Worm (Caenorhabditis elegans) whole organism, L2 larva: ENCODE results near the gene col-127.

Experiments used
- C34F6.9 ChIP-seq: fragments of 150-350 bp; optimal IDR thresholded peaks from 2 replicates; lab custom pipeline; 2014; ENCODE audit warnings: missing biosample characterization, missing genetic modification characterization
- F13H6.1 ChIP-seq: sonication (generic microtip); optimal IDR thresholded peaks from 2 replicates; lab custom pipeline; 2016; ENCODE audit warnings: missing genetic modification characterization, missing compliant biosample characterization
- R02D3.7 ChIP-seq: fragments of 150-350 bp; optimal IDR thresholded peaks from 2 replicates; lab custom pipeline; 2014; ENCODE audit warnings: missing biosample characterization, missing genetic modification characterization
- Y55F3AM.14 ChIP-seq: fragments of 200-800 bp; sonication (Bioruptor generic); optimal IDR thresholded peaks from 2 replicates; lab custom pipeline; 2018; ENCODE audit warnings: mild to moderate bottlenecking, missing genetic modification characterization, missing compliant biosample characterization
- ZK546.5 ChIP-seq: sonication (generic microtip); optimal IDR thresholded peaks from 2 replicates; lab custom pipeline; 2017; ENCODE audit warnings: missing biosample characterization, missing genetic modification characterization
- alr-1 ChIP-seq: fragments of 150-350 bp; optimal IDR thresholded peaks from 2 replicates; lab custom pipeline; 2014; ENCODE audit warnings: missing biosample characterization, missing genetic modification characterization
- aly-2 ChIP-seq: fragments of 150-350 bp; optimal IDR thresholded peaks from 2 replicates; lab custom pipeline; 2014; ENCODE audit warnings: missing biosample characterization, missing genetic modification characterization
- ama-1 ChIP-seq: fragments of 150-350 bp; optimal IDR thresholded peaks from 2 replicates; lab custom pipeline; 2018; ENCODE audit warnings: inconsistent platforms
- ceh-82 ChIP-seq: fragments of 150-350 bp; optimal IDR thresholded peaks from 2 replicates; lab custom pipeline; 2014; ENCODE audit warnings: missing biosample characterization, missing genetic modification characterization
- crh-2 ChIP-seq: sonication (generic microtip); optimal IDR thresholded peaks from 2 replicates; lab custom pipeline; 2017; ENCODE audit warnings: missing biosample characterization, missing genetic modification characterization
- dmd-4 ChIP-seq: sonication (generic microtip); optimal IDR thresholded peaks from 2 replicates; lab custom pipeline; 2017; ENCODE audit warnings: missing biosample characterization, missing genetic modification characterization
- egl-27 ChIP-seq: sonication (generic microtip); optimal IDR thresholded peaks from 3 replicates; lab custom pipeline; 2017; ENCODE audit warnings: missing biosample characterization, missing genetic modification reagents, missing genetic modification characterization
- elt-1 ChIP-seq: fragments of 150-350 bp; optimal IDR thresholded peaks from 2 replicates; lab custom pipeline; 2014; ENCODE audit warnings: missing biosample characterization, missing genetic modification characterization
- fos-1 ChIP-seq: fragments of 150-350 bp; optimal IDR thresholded peaks from 2 replicates; lab custom pipeline; 2014; ENCODE audit warnings: missing biosample characterization, missing genetic modification characterization
- lin-11 ChIP-seq: fragments of 150-350 bp; sonication (generic microtip); optimal IDR thresholded peaks from 2 replicates; lab custom pipeline; 2014; ENCODE audit warnings: missing biosample characterization, missing genetic modification characterization, inconsistent platforms, mixed read lengths
- lin-13 ChIP-seq: fragments of 150-350 bp; optimal IDR thresholded peaks from 2 replicates; lab custom pipeline; 2014; ENCODE audit warnings: missing biosample characterization, missing genetic modification reagents, missing genetic modification characterization
- lin-39 ChIP-seq: fragments of 150-350 bp; optimal IDR thresholded peaks from 2 replicates; lab custom pipeline; 2014; ENCODE audit warnings: missing biosample characterization, missing genetic modification reagents, missing genetic modification characterization
- lsy-2 ChIP-seq, 2 experiments: fragments of 150-350 bp in 1 of 2; sonication (generic microtip) in 1 of 2; optimal IDR thresholded peaks; 2 replicates each; lab custom pipeline; 2014 to 2017; ENCODE audit warnings: missing biosample characterization in 2 of 2, missing genetic modification characterization in 2 of 2
- mab-5 ChIP-seq: fragments of 150-350 bp; optimal IDR thresholded peaks from 2 replicates; lab custom pipeline; 2014; ENCODE audit warnings: missing biosample characterization, missing genetic modification characterization
- mbf-1 ChIP-seq: sonication (generic microtip); optimal IDR thresholded peaks from 2 replicates; lab custom pipeline; 2017; ENCODE audit warnings: missing biosample characterization, missing genetic modification characterization
- mdl-1 ChIP-seq, 2 experiments: fragments of 150-350 bp in 1 of 2; sonication (generic microtip) in 1 of 2; optimal IDR thresholded peaks; 2 replicates each; lab custom pipeline; 2017; ENCODE audit warnings: missing biosample characterization in 2 of 2, missing genetic modification characterization in 2 of 2
- nhr-12 ChIP-seq: fragments of 150-350 bp; optimal IDR thresholded peaks from 2 replicates; lab custom pipeline; 2014; ENCODE audit warnings: missing biosample characterization, missing genetic modification characterization
- nhr-129 ChIP-seq: fragments of 150-350 bp; optimal IDR thresholded peaks from 2 replicates; lab custom pipeline; 2014; ENCODE audit warnings: missing biosample characterization, missing genetic modification characterization
- nhr-23 ChIP-seq: fragments of 150-350 bp; optimal IDR thresholded peaks from 2 replicates; lab custom pipeline; 2014; ENCODE audit warnings: missing biosample characterization, missing genetic modification reagents, missing genetic modification characterization
- nhr-237 ChIP-seq: fragments of 150-350 bp; optimal IDR thresholded peaks from 2 replicates; lab custom pipeline; 2014; ENCODE audit warnings: missing biosample characterization, missing genetic modification characterization
- nhr-25 ChIP-seq: fragments of 150-350 bp; sonication (generic microtip); optimal IDR thresholded peaks from 3 replicates; lab custom pipeline; 2014; ENCODE audit warnings: missing biosample characterization, missing genetic modification characterization
- nhr-6 ChIP-seq: fragments of 150-350 bp; optimal IDR thresholded peaks from 2 replicates; lab custom pipeline; 2014; ENCODE audit warnings: missing biosample characterization, missing genetic modification characterization
- nhr-77 ChIP-seq: fragments of 150-350 bp; optimal IDR thresholded peaks from 2 replicates; lab custom pipeline; 2014; ENCODE audit warnings: missing biosample characterization, missing genetic modification characterization
- peb-1 ChIP-seq: fragments of 150-350 bp; optimal IDR thresholded peaks from 2 replicates; lab custom pipeline; 2014; ENCODE audit warnings: missing biosample characterization, missing genetic modification characterization
- sem-4 ChIP-seq: fragments of 150-350 bp; optimal IDR thresholded peaks from 2 replicates; lab custom pipeline; 2014; ENCODE audit warnings: missing biosample characterization, missing genetic modification reagents, missing genetic modification characterization
- skn-1 ChIP-seq: sonication (generic microtip); optimal IDR thresholded peaks from 2 replicates; lab custom pipeline; 2017; ENCODE audit warnings: missing biosample characterization, missing genetic modification characterization
- sma-9 ChIP-seq, 2 experiments: fragments of 150-350 bp in 1 of 2; sonication (generic microtip) in 1 of 2; optimal IDR thresholded peaks; 2 replicates each; lab custom pipeline; 2014 to 2016; ENCODE audit warnings: missing genetic modification characterization in 2 of 2, mild to moderate bottlenecking in 1 of 2, missing biosample characterization in 1 of 2, missing compliant biosample characterization in 1 of 2, missing genetic modification reagents in 1 of 2, moderate library complexity in 1 of 2
- snpc-4 ChIP-seq: fragments of 150-350 bp; optimal IDR thresholded peaks from 2 replicates; lab custom pipeline; 2014; ENCODE audit warnings: missing biosample characterization, missing genetic modification characterization
- unc-39 ChIP-seq: fragments of 150-350 bp; optimal IDR thresholded peaks from 2 replicates; lab custom pipeline; 2014; ENCODE audit warnings: missing biosample characterization, missing genetic modification characterization
- unc-55 ChIP-seq: fragments of 150-350 bp; sonication (generic microtip); optimal IDR thresholded peaks from 3 replicates; lab custom pipeline; 2014; ENCODE audit warnings: missing biosample characterization, missing genetic modification reagents, missing genetic modification characterization
- zag-1 ChIP-seq: fragments of 150-350 bp; optimal IDR thresholded peaks from 2 replicates; lab custom pipeline; 2014; ENCODE audit warnings: missing biosample characterization, missing genetic modification characterization
- ztf-11 ChIP-seq: sonication (generic microtip); optimal IDR thresholded peaks from 2 replicates; lab custom pipeline; 2017; ENCODE audit warnings: missing biosample characterization, missing genetic modification characterization
- ztf-4 ChIP-seq: fragments of 150-350 bp; optimal IDR thresholded peaks from 2 replicates; lab custom pipeline; 2014; ENCODE audit warnings: missing biosample characterization, missing genetic modification characterization

The col-127 gene

DNA sequence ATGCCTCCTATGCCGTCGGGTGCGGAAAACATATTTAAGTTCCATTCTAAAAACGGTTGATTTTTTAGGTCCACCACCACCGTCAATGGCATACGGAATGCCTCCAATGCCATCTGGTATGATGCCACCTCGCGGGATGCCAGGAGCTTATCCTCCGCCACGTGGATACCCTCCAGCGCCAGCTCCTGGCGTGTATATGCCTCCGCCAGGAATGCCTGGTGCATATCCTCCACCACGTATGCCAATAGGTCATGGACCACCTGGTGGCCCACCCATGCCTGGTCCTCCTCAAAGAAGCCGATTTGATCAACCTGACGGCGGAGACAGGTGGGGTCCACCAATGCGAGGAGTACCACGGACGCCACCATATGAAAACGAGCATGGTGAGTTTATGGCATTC is 45.5 kb upstream of the col-127 start:
- no peak for TF ChIP-seq sem-4 (tag; lab: Kevin White, UChicago)
- TF ChIP-seq mbf-1 (tag; lab: Kevin White, UChicago): no peak
- TF ChIP-seq nhr-77 (tag; lab: Kevin White, UChicago): no peak
- TF ChIP-seq aly-2 (tag; lab: Kevin White, UChicago): no peak
- no peak for TF ChIP-seq nhr-25 (tag; lab: Kevin White, UChicago)
- no peak for TF ChIP-seq ZK546.5 (tag; lab: Kevin White, UChicago)
- no peak for TF ChIP-seq skn-1 (tag; lab: Kevin White, UChicago)
- TF ChIP-seq nhr-12 (tag; lab: Kevin White, UChicago): no peak
- no peak for TF ChIP-seq alr-1
- no peak for TF ChIP-seq lin-39 (tag; lab: Kevin White, UChicago)
- no peak for TF ChIP-seq ztf-11 (tag; lab: Kevin White, UChicago)
- TF ChIP-seq C34F6.9 (tag; lab: Kevin White, UChicago): no peak
- TF ChIP-seq nhr-6 (tag; lab: Kevin White, UChicago): no peak
- no peak for TF ChIP-seq snpc-4
- no peak for TF ChIP-seq R02D3.7 (tag; lab: Kevin White, UChicago)

DNA sequence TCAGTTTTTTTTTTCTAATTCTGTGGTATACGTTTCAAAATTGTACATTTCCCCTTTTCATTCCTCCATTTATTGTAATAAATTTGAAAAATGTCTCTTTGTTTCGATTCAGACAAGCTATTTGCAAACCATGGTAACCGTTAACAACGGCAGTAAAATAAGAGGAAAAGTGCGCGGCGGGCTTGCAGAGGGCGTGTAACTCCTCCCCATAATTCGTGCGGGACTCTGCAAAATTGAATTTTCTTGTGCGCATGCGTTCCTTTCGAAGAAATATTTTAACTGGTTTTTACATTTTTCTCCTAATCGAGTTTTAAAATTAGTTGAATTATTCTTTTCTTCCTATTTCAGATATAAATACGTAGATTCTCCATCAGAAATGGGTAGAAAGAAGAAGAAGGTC is 44.6 kb upstream of the col-127 start, which contains the start of gene znf-207:
Gene znf-207 (plus strand): TSS at position 349 of the 400 bp plus-strand sequence.
- TF ChIP-seq lin-13 (GFP tag; lab: Kevin White, UChicago) (peak; percentile 41), F13H6.1 (tag; lab: Kevin White, UChicago) (peak; percentile 43), crh-2 (tag; lab: Kevin White, UChicago) (peak; percentile 6), sem-4 (tag; lab: Kevin White, UChicago) (no peak), nhr-6 (tag; lab: Kevin White, UChicago) (no peak), nhr-12 (tag; lab: Kevin White, UChicago) (no peak), elt-1 (tag; lab: Kevin White, UChicago) (no peak), ztf-4 (no peak), R02D3.7 (tag; lab: Kevin White, UChicago) (no peak), sma-9 (GFP tag; optimal IDR thresholded peaks at IDR 0.05; lab: Kevin White, UChicago) (peak; percentile 27), sma-9 (tag; optimal IDR thresholded peaks at IDR 0.05; lab: Kevin White, UChicago) (no peak), unc-39 (tag; lab: Kevin White, UChicago) (no peak), lin-11 (tag; lab: Kevin White, UChicago) (no peak), ama-1 (lab: Kevin White, UChicago) (no peak), nhr-129 (peak; percentile 43), nhr-77 (tag; lab: Kevin White, UChicago) (no peak), fos-1 (tag; lab: Kevin White, UChicago) (peak; percentile 4), C34F6.9 (tag; lab: Kevin White, UChicago) (peak; percentile 57), egl-27 (no peak), zag-1 (tag; lab: Kevin White, UChicago) (no peak), lsy-2 (tag; optimal IDR thresholded peaks at IDR 0.05; lab: Kevin White, UChicago) (peak in 1 of 2 experiments; percentile 49), unc-55 (GFP tag; lab: Kevin White, UChicago) (peak; percentile 56), snpc-4 (no peak), nhr-237 (tag; lab: Kevin White, UChicago) (no peak), mab-5 (tag; lab: Kevin White, UChicago) (no peak), ZK546.5 (tag; lab: Kevin White, UChicago) (no peak)

ce11 chrIV:11307770-11308169 is 41.8 kb upstream of the col-127 start:
- no peak for TF ChIP-seq nhr-23 (tag; lab: Kevin White, UChicago)
- TF ChIP-seq aly-2 (tag; lab: Kevin White, UChicago): no peak
- TF ChIP-seq Y55F3AM.14: no peak
- TF ChIP-seq dmd-4 (tag; lab: Kevin White, UChicago): no peak
- no peak for TF ChIP-seq snpc-4
- no peak for TF ChIP-seq ceh-82 (tag; lab: Kevin White, UChicago)
- no peak for TF ChIP-seq egl-27
- TF ChIP-seq sma-9 (GFP tag; optimal IDR thresholded peaks at IDR 0.05; lab: Kevin White, UChicago): no peak
- TF ChIP-seq sma-9 (tag; optimal IDR thresholded peaks at IDR 0.05; lab: Kevin White, UChicago): no peak
- TF ChIP-seq lin-11 (tag; lab: Kevin White, UChicago): no peak
- TF ChIP-seq peb-1 (tag; lab: Kevin White, UChicago): no peak
- no peak for TF ChIP-seq unc-39 (tag; lab: Kevin White, UChicago)
- no peak for TF ChIP-seq sem-4 (tag; lab: Kevin White, UChicago)
- no peak for TF ChIP-seq mdl-1 (tag; optimal IDR thresholded peaks at IDR 0.05; lab: Kevin White, UChicago)
- TF ChIP-seq, all 48 proteins: peak for 0
